Worm (Caenorhabditis elegans): Measurements from ENCODE around the gene C42D4.19.

The C42D4.19 gene

ce11 chrIV:7190409-7190808, 15.0 kb downstream of the C42D4.19 start:
- TF ChIP-seq W03F9.2 (tag; optimal IDR thresholded peaks at IDR 0.05): no peak
- TF ChIP-seq dao-5 (tag; optimal IDR thresholded peaks at IDR 0.05): no peak
- no peak for TF ChIP-seq him-1 (tag; optimal IDR thresholded peaks at IDR 0.05)

- no peak for TF ChIP-seq dao-5 (tag; optimal IDR thresholded peaks at IDR 0.05)
- no peak for TF ChIP-seq him-1 (tag; optimal IDR thresholded peaks at IDR 0.05)
- no peak for TF ChIP-seq W03F9.2 (tag; optimal IDR thresholded peaks at IDR 0.05)
Observed at ce11 chrIV:7191745-7192144, 16.3 kb downstream of the C42D4.19 start, which contains the start of gene R13A1.5. TSS of gene R13A1.5 (minus strand) at chrIV:7191845.

ce11 chrIV:7195734-7196133, 20.3 kb downstream of the C42D4.19 start, which contains the start of gene best-16:
TSS of gene best-16 (minus strand) at chrIV:7195834.
- TF ChIP-seq W03F9.2 (tag; optimal IDR thresholded peaks at IDR 0.05): no peak
- no peak for TF ChIP-seq him-1 (tag; optimal IDR thresholded peaks at IDR 0.05)
- TF ChIP-seq dao-5 (tag; optimal IDR thresholded peaks at IDR 0.05): no peak

ce11 chrIV:7196853-7197252, 21.4 kb downstream of the C42D4.19 start, which contains the start of gene unc-8:
TSS of gene unc-8 (plus strand) at chrIV:7197153.
- TF ChIP-seq him-1 (tag; optimal IDR thresholded peaks at IDR 0.05) (no peak), dao-5 (tag; optimal IDR thresholded peaks at IDR 0.05) (no peak), W03F9.2 (tag; optimal IDR thresholded peaks at IDR 0.05) (no peak)

- TF ChIP-seq him-1 (tag; optimal IDR thresholded peaks at IDR 0.05) (no peak), dao-5 (tag; optimal IDR thresholded peaks at IDR 0.05) (no peak), W03F9.2 (tag; optimal IDR thresholded peaks at IDR 0.05) (no peak)
Observed at ce11 chrIV:7203696-7204095, 28.2 kb downstream of the C42D4.19 start, which contains the start of gene R13A1.3. TSS of gene R13A1.3 (plus strand) at chrIV:7203996.

- TF ChIP-seq W03F9.2 (tag; optimal IDR thresholded peaks at IDR 0.05) (no peak), dao-5 (tag; optimal IDR thresholded peaks at IDR 0.05) (no peak), him-1 (tag; optimal IDR thresholded peaks at IDR 0.05) (no peak)
Observed at ce11 chrIV:7205969-7206368, 30.5 kb downstream of the C42D4.19 start, which contains the start of gene kcc-1. TSS of gene kcc-1 (plus strand) at chrIV:7206269.

- TF ChIP-seq him-1 (tag; optimal IDR thresholded peaks at IDR 0.05) (no peak), dao-5 (tag; optimal IDR thresholded peaks at IDR 0.05) (no peak), W03F9.2 (tag; optimal IDR thresholded peaks at IDR 0.05) (no peak)
Observed at ce11 chrIV:7208961-7209360, 33.5 kb downstream of the C42D4.19 start.

- TF ChIP-seq him-1 (tag; optimal IDR thresholded peaks at IDR 0.05) (no peak), dao-5 (tag; optimal IDR thresholded peaks at IDR 0.05) (no peak), W03F9.2 (tag; optimal IDR thresholded peaks at IDR 0.05) (no peak)
Observed at ce11 chrIV:7211313-7211712, 35.9 kb downstream of the C42D4.19 start.

ce11 chrIV:7212769-7213168, 37.3 kb downstream of the C42D4.19 start:
- TF ChIP-seq him-1 (tag; optimal IDR thresholded peaks at IDR 0.05): no peak
- TF ChIP-seq W03F9.2 (tag; optimal IDR thresholded peaks at IDR 0.05): no peak
- TF ChIP-seq dao-5 (tag; optimal IDR thresholded peaks at IDR 0.05): no peak

- TF ChIP-seq W03F9.2 (tag; optimal IDR thresholded peaks at IDR 0.05): no peak
- TF ChIP-seq dao-5 (tag; optimal IDR thresholded peaks at IDR 0.05): no peak
- TF ChIP-seq him-1 (tag; optimal IDR thresholded peaks at IDR 0.05): no peak
Observed at ce11 chrIV:7216210-7216609, 40.8 kb downstream of the C42D4.19 start.

ce11 chrIV:7219398-7220087, 44.1 kb downstream of the C42D4.19 start, which contains the start of the genes glb-23 and R13A1.1:
TSS of gene glb-23 (minus strand) at chrIV:7219498.
TSS of gene R13A1.1 (plus strand) at chrIV:7220037.
- no peak for TF ChIP-seq him-1 (tag; optimal IDR thresholded peaks at IDR 0.05)
- TF ChIP-seq dao-5 (tag; optimal IDR thresholded peaks at IDR 0.05): no peak
- TF ChIP-seq W03F9.2 (tag; optimal IDR thresholded peaks at IDR 0.05): no peak

ce11 chrIV:7222088-7222487, 46.6 kb downstream of the C42D4.19 start:
- no peak for TF ChIP-seq dao-5 (tag; optimal IDR thresholded peaks at IDR 0.05)
- TF ChIP-seq W03F9.2 (tag; optimal IDR thresholded peaks at IDR 0.05): no peak
- no peak for TF ChIP-seq him-1 (tag; optimal IDR thresholded peaks at IDR 0.05)

Measured in whole organism, L4/young adult.